Fruit fly (Drosophila melanogaster): ENCODE data around the gene CG42655.

Gene CG42655

DNA sequence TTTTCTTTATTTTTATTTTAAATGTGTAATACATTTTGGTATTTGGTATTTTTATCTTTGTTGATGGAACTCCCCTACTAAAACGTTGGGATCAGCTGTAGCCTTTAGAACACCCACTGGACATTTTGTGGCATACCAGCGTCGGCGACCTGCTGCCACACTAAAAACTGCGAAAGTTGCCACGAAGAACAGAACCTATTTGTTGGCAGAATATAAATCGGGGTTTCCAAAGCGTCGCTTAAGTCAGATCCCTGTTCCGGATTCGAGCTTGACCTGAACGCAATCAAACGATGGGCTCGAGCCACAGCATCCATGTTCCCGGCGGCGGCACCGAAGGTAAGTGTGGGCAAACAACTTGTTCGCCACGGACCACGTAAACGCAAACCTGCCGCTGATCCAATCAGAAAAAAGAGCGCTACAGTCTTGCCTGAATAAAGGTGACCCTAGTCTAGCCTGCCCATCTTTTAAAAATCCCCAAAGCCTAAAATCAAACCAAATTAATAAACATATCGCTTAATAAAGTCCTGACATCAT lies 28.7 kb downstream of the CG42655 start, which contains the start of gene Grasp65 (continued):
- TF ChIP-seq Dek (tag; optimal IDR thresholded peaks at IDR 0.05) (peak; percentile 32), CG12236 (GFP tag; optimal IDR thresholded peaks at IDR 0.05) (no peak), Hr51 (GFP tag; optimal IDR thresholded peaks at IDR 0.05) (peak in 1 of 2 experiments; percentile 8), CG17328 (GFP tag; IDR thresholded peaks at IDR 0.05) (0 out of 2 replicates have a peak, but pooled peaks have one; percentile 14), sd (tag; optimal IDR thresholded peaks at IDR 0.05) (peak; percentile 56), gem (tag; optimal IDR thresholded peaks at IDR 0.05) (peak; percentile 38), vfl (GFP tag; optimal IDR thresholded peaks at IDR 0.05) (no peak), Ets65A (GFP tag) (peak; percentile 23), MBD-R2 (GFP tag; IDR thresholded peaks at IDR 0.05) (peak; percentile 87), Sry-β (GFP tag; optimal IDR thresholded peaks at IDR 0.05) (no peak), gfzf (GFP tag; optimal IDR thresholded peaks at IDR 0.05) (peak; percentile 77), CG13296 (GFP tag; optimal IDR thresholded peaks at IDR 0.05) (peak; percentile 31), CG1603 (tag; optimal IDR thresholded peaks at IDR 0.05) (peak; percentile 38), Stat92E (GFP tag; optimal IDR thresholded peaks at IDR 0.05) (peak in 1 of 3 experiments; percentile 6), CG13287 (GFP tag; IDR thresholded peaks at IDR 0.05; ENCODE audit: partially characterized antibody) (peak; percentile 51; the same call in 1 of the 2 replicates), pzg (GFP tag; optimal IDR thresholded peaks at IDR 0.05) (peak; percentile 66), kah (GFP tag; optimal IDR thresholded peaks at IDR 0.05) (peak; percentile 58), CG15269 (tag; optimal IDR thresholded peaks at IDR 0.05) (peak; percentile 4), stwl (tag; optimal IDR thresholded peaks at IDR 0.05) (peak; percentile 21), sug (tag; optimal IDR thresholded peaks at IDR 0.05) (peak; percentile 27), nerfin-1 (tag; optimal IDR thresholded peaks at IDR 0.05) (peak; percentile 14), CG31441 (GFP tag; IDR thresholded peaks at IDR 0.05) (peak; percentile 29; the same call in 1 of the 2 replicates), HmgZ (tag; optimal IDR thresholded peaks at IDR 0.05) (peak; percentile 53), CG11085 (GFP tag; IDR thresholded peaks at IDR 0.05) (no peak), Hr3 (GFP tag; optimal IDR thresholded peaks at IDR 0.05) (no peak), Camta (GFP tag; optimal IDR thresholded peaks at IDR 0.05) (no peak), CG8290 (GFP tag; optimal IDR thresholded peaks at IDR 0.05) (no peak), CG8290 (tag; optimal IDR thresholded peaks at IDR 0.05) (peak in 1 of 2 experiments; percentile 16), CG17912 (GFP tag; optimal IDR thresholded peaks at IDR 0.05) (no peak), ATbp (GFP tag; optimal IDR thresholded peaks at IDR 0.05) (no peak), nom (GFP tag; optimal IDR thresholded peaks at IDR 0.05) (peak; percentile 45), sens-2 (GFP tag; IDR thresholded peaks at IDR 0.05) (no peak), CG32532 (GFP tag; IDR thresholded peaks at IDR 0.05) (peak; percentile 18; the same call in 1 of the 2 replicates), YL-1 (GFP tag; optimal IDR thresholded peaks at IDR 0.05) (peak; percentile 83), CG3163 (GFP tag; optimal IDR thresholded peaks at IDR 0.05) (no peak), CG9797 (GFP tag; optimal IDR thresholded peaks at IDR 0.05) (peak; percentile 81), Pdp1 (GFP tag; optimal IDR thresholded peaks at IDR 0.05) (peak in 1 of 2 experiments; percentile 14), Opbp (GFP tag; IDR thresholded peaks at IDR 0.05; ENCODE audit: partially characterized antibody) (peak; percentile 66; the same call in 2 of the 3 replicates), PHDP (tag; optimal IDR thresholded peaks at IDR 0.05) (peak; percentile 32), CG30020 (tag; optimal IDR thresholded peaks at IDR 0.05) (peak; percentile 21), NFAT (GFP tag; IDR thresholded peaks at IDR 0.05) (no peak), dysf (GFP tag; IDR thresholded peaks at IDR 0.05) (0 out of 3 replicates have a peak, but pooled peaks have one; percentile 17), lmd (GFP tag; IDR thresholded peaks at IDR 0.05) (no peak), CG11504 (tag; optimal IDR thresholded peaks at IDR 0.05) (peak; percentile 36), Elba2 (GFP tag; optimal IDR thresholded peaks at IDR 0.05) (peak; percentile 55), CG2712 (tag; optimal IDR thresholded peaks at IDR 0.05) (peak; percentile 63), Rx (GFP tag; IDR thresholded peaks at IDR 0.05) (no peak), CG8924 (tag; optimal IDR thresholded peaks at IDR 0.05) (peak; percentile 15), CG2678 (tag; optimal IDR thresholded peaks at IDR 0.05) (peak; percentile 21)
